Fruit fly (Drosophila melanogaster) whole organism, embryonic: ENCODE measurements around the gene CG15196.

Experiments
- Awh ChIP-seq: fragments of 200-800 bp; sonication (Bioruptor generic); IDR thresholded peaks from 2 replicates; pipeline ENCODE4, ENCODE4 v1.3.6; 2022; ENCODE audit warnings: missing biosample characterization, missing genetic modification characterization
- CG1024 ChIP-seq: fragments of 200-800 bp; sonication (Bioruptor generic); IDR thresholded peaks from 2 replicates; pipeline ENCODE4 v1.3.6; 2022; ENCODE audit warnings: missing biosample characterization, missing genetic modification characterization
- CG11560 ChIP-seq: fragments of 200-800 bp; sonication (Bioruptor generic); IDR thresholded peaks from 3 replicates; pipeline ENCODE4 v1.3.6; 2022; ENCODE audit warnings: missing biosample characterization, missing genetic modification characterization
- CG1233 ChIP-seq: fragments of 200-800 bp; sonication (Bioruptor generic); optimal IDR thresholded peaks from 4 replicates; lab custom pipeline; 2018; ENCODE audit warnings: missing biosample characterization, mild to moderate bottlenecking, missing genetic modification characterization
- CG12659 ChIP-seq: fragments of 200-800 bp; sonication (Bioruptor generic); optimal IDR thresholded peaks from 3 replicates; lab custom pipeline; 2017; ENCODE audit warnings: mild to moderate bottlenecking, missing biosample characterization, missing genetic modification reagents, missing genetic modification characterization
- CG14050 ChIP-seq: fragments of 200-800 bp; sonication (Bioruptor generic); IDR thresholded peaks from 3 replicates; pipeline ENCODE4 v1.3.6; 2022; ENCODE audit warnings: missing biosample characterization, missing genetic modification characterization
- CG14860 ChIP-seq: fragments of 200-800 bp; sonication (Bioruptor generic); IDR thresholded peaks from 3 replicates; pipeline ENCODE4 v1.3.6; 2022; ENCODE audit warnings: missing biosample characterization, missing genetic modification characterization; ENCODE audit not compliant: partially characterized antibody
- CG15011 ChIP-seq: fragments of 200-800 bp; sonication (Bioruptor generic); optimal IDR thresholded peaks from 3 replicates; lab custom pipeline; 2018; ENCODE audit warnings: missing biosample characterization, mild to moderate bottlenecking, missing genetic modification characterization
- CG1602 ChIP-seq: fragments of 200-800 bp; sonication (Bioruptor generic); optimal IDR thresholded peaks from 3 replicates; lab custom pipeline; 2016; ENCODE audit warnings: missing biosample characterization, missing genetic modification characterization
- CG16813 ChIP-seq: fragments of 200-800 bp; sonication (Bioruptor generic); IDR thresholded peaks from 3 replicates; pipeline ENCODE4 v1.3.6; 2022; ENCODE audit warnings: missing biosample characterization, missing genetic modification characterization; ENCODE audit not compliant: partially characterized antibody
- CG17328 ChIP-seq: fragments of 200-800 bp; sonication (Bioruptor generic); IDR thresholded peaks from 2 replicates; pipeline ENCODE4 v1.3.6; 2022; ENCODE audit warnings: missing biosample characterization, missing genetic modification characterization
- CG31365 ChIP-seq: fragments of 200-800 bp; sonication (Bioruptor generic); optimal IDR thresholded peaks from 2 replicates; lab custom pipeline; 2018; ENCODE audit warnings: missing biosample characterization, mild to moderate bottlenecking, missing genetic modification characterization
- CG31441 ChIP-seq: fragments of 200-800 bp; sonication (Bioruptor generic); IDR thresholded peaks from 2 replicates; pipeline ENCODE4 v1.3.6; 2022; ENCODE audit warnings: missing biosample characterization, missing genetic modification characterization
- CG3838 ChIP-seq: fragments of 200-800 bp; sonication (Bioruptor generic); optimal IDR thresholded peaks from 3 replicates; lab custom pipeline; 2016; ENCODE audit warnings: missing biosample characterization, missing genetic modification characterization
- CG3847 ChIP-seq: fragments of 200-800 bp; sonication (Bioruptor generic); IDR thresholded peaks from 2 replicates; pipeline ENCODE4 v1.3.6; 2022; ENCODE audit warnings: missing biosample characterization, missing genetic modification characterization
- CG4617 ChIP-seq: fragments of 200-800 bp; sonication (Bioruptor generic); optimal IDR thresholded peaks from 3 replicates; lab custom pipeline; 2016; ENCODE audit warnings: missing biosample characterization, missing genetic modification characterization, borderline replicate concordance
- CG5245 ChIP-seq: fragments of 200-800 bp; sonication (Bioruptor generic); optimal IDR thresholded peaks from 3 replicates; lab custom pipeline; 2016; ENCODE audit warnings: missing biosample characterization, missing genetic modification characterization
- CG9437 ChIP-seq: fragments of 200-800 bp; sonication (Bioruptor generic); optimal IDR thresholded peaks from 2 replicates; lab custom pipeline; 2018; ENCODE audit warnings: missing biosample characterization, mild to moderate bottlenecking, missing genetic modification characterization
- CrebB ChIP-seq: fragments of 200-800 bp; sonication (Bioruptor generic); optimal IDR thresholded peaks from 3 replicates; lab custom pipeline; 2018; ENCODE audit warnings: missing biosample characterization, mild to moderate bottlenecking, missing genetic modification characterization
- Doc3 ChIP-seq: fragments of 200-800 bp; sonication (Bioruptor generic); IDR thresholded peaks from 3 replicates; pipeline ENCODE4 v1.3.6; 2022; ENCODE audit warnings: missing biosample characterization, missing genetic modification characterization; ENCODE audit not compliant: partially characterized antibody
- Hand ChIP-seq: fragments of 200-800 bp; sonication (Bioruptor generic); optimal IDR thresholded peaks from 2 replicates; lab custom pipeline; 2017; ENCODE audit warnings: mild to moderate bottlenecking, missing biosample characterization, missing genetic modification reagents, missing genetic modification characterization
- Hsf ChIP-seq: fragments of 200-800 bp; sonication (Bioruptor generic); optimal IDR thresholded peaks from 3 replicates; lab custom pipeline; 2016; ENCODE audit warnings: missing biosample characterization, missing genetic modification characterization
- MBD-R2 ChIP-seq: fragments of 200-800 bp; sonication (Bioruptor generic); IDR thresholded peaks from 2 replicates; pipeline ENCODE4 v1.3.6; 2022; ENCODE audit warnings: missing biosample characterization, missing genetic modification characterization
- MESR4 ChIP-seq: fragments of 200-800 bp; sonication (Bioruptor generic); optimal IDR thresholded peaks from 2 replicates; lab custom pipeline; 2018; ENCODE audit warnings: missing biosample characterization, mild to moderate bottlenecking, missing genetic modification characterization, moderate library complexity
- Med ChIP-seq: fragments of 200-800 bp; sonication (Bioruptor generic); peaks from one replicate; lab custom pipeline; 2016; ENCODE audit warnings: missing biosample characterization, missing genetic modification characterization, mild to moderate bottlenecking, inconsistent platforms, moderate library complexity
- NC2β ChIP-seq: fragments of 200-800 bp; sonication (Bioruptor generic); optimal IDR thresholded peaks from 2 replicates; lab custom pipeline; 2016; ENCODE audit warnings: missing biosample characterization, missing genetic modification characterization
- Nf-YA ChIP-seq: fragments of 200-800 bp; sonication (Bioruptor generic); IDR thresholded peaks from 2 replicates; pipeline ENCODE4 v1.3.6; 2022; ENCODE audit warnings: missing biosample characterization, missing genetic modification characterization
- Poxn ChIP-seq: fragments of 200-800 bp; sonication (Bioruptor generic); IDR thresholded peaks from 2 replicates; pipeline ENCODE4 v1.3.6; 2022; ENCODE audit warnings: missing biosample characterization, missing genetic modification characterization
- amos ChIP-seq: fragments of 200-800 bp; sonication (Bioruptor generic); IDR thresholded peaks from 2 replicates; pipeline ENCODE4 v1.3.6; 2022; ENCODE audit warnings: missing biosample characterization, missing genetic modification characterization; ENCODE audit not compliant: partially characterized antibody
- chm ChIP-seq: fragments of 200-800 bp; sonication (Bioruptor generic); IDR thresholded peaks from 2 replicates; pipeline ENCODE4 v1.3.6; 2022; ENCODE audit warnings: missing biosample characterization, missing genetic modification characterization
- dan ChIP-seq: fragments of 200-800 bp; sonication (Bioruptor generic); IDR thresholded peaks from 2 replicates; pipeline ENCODE4 v1.3.6; 2022; ENCODE audit warnings: missing biosample characterization, missing genetic modification characterization
- exex ChIP-seq: fragments of 200-800 bp; sonication (Bioruptor generic); optimal IDR thresholded peaks from 4 replicates; lab custom pipeline; 2018; ENCODE audit warnings: missing biosample characterization, mild to moderate bottlenecking, missing genetic modification characterization, moderate library complexity
- gce ChIP-seq: fragments of 200-800 bp; sonication (Bioruptor generic); IDR thresholded peaks from 3 replicates; pipeline ENCODE4 v1.3.6; 2022; ENCODE audit warnings: missing biosample characterization, missing genetic modification characterization
- gsb ChIP-seq: fragments of 200-800 bp; sonication (Bioruptor generic); IDR thresholded peaks from 2 replicates; pipeline ENCODE4 v1.3.6; 2022; ENCODE audit warnings: missing biosample characterization, missing genetic modification characterization
- ham ChIP-seq: fragments of 200-800 bp; sonication (Bioruptor generic); IDR thresholded peaks from 2 replicates; pipeline ENCODE4 v1.3.6; 2022; ENCODE audit warnings: missing biosample characterization, missing genetic modification characterization
- hkb ChIP-seq, 2 experiments: fragments of 200-800 bp in 1 of 2; fragments of >200 bp in 1 of 2; sonication (Bioruptor generic) in 1 of 2; IDR thresholded peaks in 1 of 2; optimal IDR thresholded peaks in 1 of 2; 2 replicates each; pipeline versions ENCODE4 v1.3.6 to Lab custom; 2017 to 2022; ENCODE audit warnings: missing biosample characterization in 1 of 2, missing genetic modification characterization in 1 of 2
- insv ChIP-seq, 2 experiments: fragments of 200-800 bp; sonication (Bioruptor generic); optimal IDR thresholded peaks; 3 replicates each; lab custom pipeline; 2016 to 2018; ENCODE audit warnings: missing biosample characterization in 2 of 2, missing genetic modification characterization in 2 of 2
- mld ChIP-seq: fragments of 200-800 bp; sonication (Bioruptor generic); IDR thresholded peaks from 3 replicates; pipeline ENCODE4 v1.3.6; 2022; ENCODE audit warnings: missing biosample characterization, missing genetic modification characterization; ENCODE audit not compliant: partially characterized antibody
- nerfin-2 ChIP-seq: fragments of 200-800 bp; sonication (Bioruptor generic); IDR thresholded peaks from 2 replicates; pipeline ENCODE4 v1.3.6; 2022; ENCODE audit warnings: missing biosample characterization, missing genetic modification characterization; ENCODE audit not compliant: partially characterized antibody
- pfk ChIP-seq: fragments of 200-800 bp; sonication (Bioruptor generic); optimal IDR thresholded peaks from 2 replicates; lab custom pipeline; 2018; ENCODE audit warnings: missing biosample characterization, mild to moderate bottlenecking, missing genetic modification characterization, moderate library complexity
- psq ChIP-seq: fragments of 200-800 bp; sonication (Bioruptor generic); optimal IDR thresholded peaks from 2 replicates; lab custom pipeline; 2017; ENCODE audit warnings: missing biosample characterization, missing genetic modification characterization
- row ChIP-seq: fragments of 200-800 bp; sonication (Bioruptor generic); IDR thresholded peaks from 3 replicates; pipeline ENCODE4 v1.3.6; 2022; ENCODE audit warnings: missing biosample characterization, missing genetic modification characterization
- salm ChIP-seq: fragments of 200-800 bp; sonication (Bioruptor generic); optimal IDR thresholded peaks from 2 replicates; lab custom pipeline; 2018; ENCODE audit warnings: missing biosample characterization, mild to moderate bottlenecking, missing genetic modification characterization
- sens ChIP-seq: fragments of 200-800 bp; sonication (Bioruptor generic); peaks from one replicate; lab custom pipeline; 2016; ENCODE audit warnings: missing biosample characterization, missing genetic modification characterization
- sob ChIP-seq: fragments of 200-800 bp; sonication (Bioruptor generic); IDR thresholded peaks from 2 replicates; pipeline ENCODE4 v1.3.6; 2022; ENCODE audit warnings: missing biosample characterization, missing genetic modification characterization
- sqz ChIP-seq: fragments of 200-800 bp; sonication (Bioruptor generic); optimal IDR thresholded peaks from 3 replicates; lab custom pipeline; 2018; ENCODE audit warnings: missing biosample characterization, mild to moderate bottlenecking, missing genetic modification characterization
- tll ChIP-seq, 2 experiments: fragments of 200-800 bp in 1 of 2; fragments of >200 bp in 1 of 2; sonication (Bioruptor generic) in 1 of 2; optimal IDR thresholded peaks; 2 replicates each; lab custom pipeline; 2017 to 2019; ENCODE audit warnings: missing biosample characterization in 2 of 2, missing genetic modification characterization in 2 of 2, mild to moderate bottlenecking in 1 of 2, moderate library complexity in 1 of 2
- trem ChIP-seq: fragments of 200-800 bp; optimal IDR thresholded peaks from 3 replicates; lab custom pipeline; 2019; ENCODE audit warnings: missing biosample characterization, mild to moderate bottlenecking, missing genetic modification characterization, moderate library complexity
- unc-4 ChIP-seq: fragments of 200-800 bp; sonication (Bioruptor generic); IDR thresholded peaks from 2 replicates; pipeline ENCODE4 v1.3.6; 2022; ENCODE audit warnings: missing biosample characterization, missing genetic modification characterization; ENCODE audit not compliant: partially characterized antibody
- unpg ChIP-seq: fragments of 200-800 bp; sonication (Bioruptor generic); optimal IDR thresholded peaks from 3 replicates; lab custom pipeline; 2018; ENCODE audit warnings: missing biosample characterization, mild to moderate bottlenecking, missing genetic modification characterization, moderate library complexity

The CG15196 gene

dm6 chrX:11369374-11369773, 40.4 kb upstream of the CG15196 start, which contains the start of gene dlg1 (continued):
- TF ChIP-seq CG16813 (GFP tag; lab: Robert Waterston, UW) (peak; percentile 67), ham (no peak), Hsf (GFP tag; lab: Kevin White, UChicago) (no peak), CG1024 (GFP tag; lab: Robert Waterston, UW) (no peak), CG1602 (GFP tag; lab: Kevin White, UChicago) (no peak), Hand (GFP tag; lab: Kevin White, UChicago) (no peak), CG14860 (GFP tag; lab: Robert Waterston, UW) (peak; percentile 65; the same call in 1 of the 3 replicates), CG31441 (GFP tag; lab: Robert Waterston, UW) (no peak), CG15011 (GFP tag; lab: Kevin White, UChicago) (no peak), sqz (GFP tag; lab: Kevin White, UChicago) (no peak), insv (GFP tag; optimal IDR thresholded peaks at IDR 0.05; lab: Kevin White, UChicago) (peak; percentile 94 to 99), Poxn (GFP tag; lab: Robert Waterston, UW) (no peak), amos (GFP tag; lab: Robert Waterston, UW) (peak; percentile 50; the same call in 1 of the 2 replicates), trem (tag; lab: Kevin White, UChicago) (peak; percentile 37), unc-4 (GFP tag; lab: Robert Waterston, UW) (peak; percentile 70), gsb (GFP tag; lab: Robert Waterston, UW) (no peak), sob (GFP tag; lab: Robert Waterston, UW) (no peak), CG17328 (GFP tag; lab: Robert Waterston, UW) (no peak), gce (no peak), Doc3 (peak; percentile 49; the same call in 2 of the 3 replicates), CG31365 (tag; lab: Kevin White, UChicago) (no peak), MESR4 (GFP tag; lab: Kevin White, UChicago) (no peak), sens (GFP tag; lab: Kevin White, UChicago) (peak; percentile 55), Nf-YA (GFP tag; lab: Robert Waterston, UW) (no peak), salm (tag; lab: Kevin White, UChicago) (no peak), CG3838 (no peak), CG12659 (GFP tag; lab: Kevin White, UChicago) (peak; percentile 25), mld (GFP tag; lab: Robert Waterston, UW) (peak; percentile 50; the same call in 1 of the 3 replicates), psq (no peak), CG11560 (tag; lab: Robert Waterston, UW) (peak; percentile 93), hkb (optimal IDR thresholded peaks at IDR 0.05; lab: Kevin White, UChicago) (no peak), hkb (GFP tag; IDR thresholded peaks at IDR 0.05; lab: Robert Waterston, UW) (no peak), nerfin-2 (GFP tag; lab: Robert Waterston, UW) (peak; percentile 49; the same call in 1 of the 2 replicates), MBD-R2 (GFP tag; lab: Robert Waterston, UW) (peak; percentile 56), CG14050 (GFP tag; lab: Robert Waterston, UW) (no peak), tll (GFP tag; optimal IDR thresholded peaks at IDR 0.05; lab: Kevin White, UChicago) (no peak), unpg (no peak), chm (no peak), CG5245 (GFP tag; lab: Kevin White, UChicago) (no peak), dan (GFP tag; lab: Robert Waterston, UW) (no peak), exex (no peak), CrebB (tag; lab: Kevin White, UChicago) (no peak), Med (peak; percentile 77), CG9437 (GFP tag; lab: Kevin White, UChicago) (no peak), CG4617 (no peak), Awh (GFP tag; lab: Robert Waterston, UW) (no peak), NC2β (no peak), CG1233 (GFP tag; lab: Kevin White, UChicago) (no peak), pfk (no peak), CG3847 (GFP tag; lab: Robert Waterston, UW) (no peak), row (GFP tag; lab: Robert Waterston, UW) (peak; percentile 33; the same call in 1 of the 3 replicates)
